Worm (Caenorhabditis elegans): ENCODE results near the gene Y54G2A.50.

The Y54G2A.50 gene

DNA sequence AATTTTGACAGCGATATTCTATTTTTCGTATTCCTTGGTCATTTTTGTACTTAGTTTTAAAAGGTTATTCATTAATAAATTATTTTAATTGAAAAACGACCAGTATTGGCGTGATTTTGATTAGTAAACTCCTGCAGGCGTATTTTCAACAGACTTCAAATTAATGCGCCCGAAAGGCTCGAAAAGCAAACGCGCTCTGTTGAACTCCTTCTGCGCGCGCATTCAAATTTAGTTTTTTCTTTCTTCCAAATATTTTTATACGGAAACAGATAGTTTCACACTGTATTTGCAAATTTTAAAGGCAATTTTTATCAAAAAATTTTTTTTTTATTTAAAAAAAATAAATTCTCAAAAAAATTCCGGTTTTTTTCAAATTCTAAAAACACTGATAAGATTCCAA is 1.8 kb upstream of the Y54G2A.50 start:
- TF ChIP-seq dpl-1 (GFP tag; optimal IDR thresholded peaks at IDR 0.05) (peak; percentile 43 to 77 (median 56)), lin-35 (GFP tag; optimal IDR thresholded peaks at IDR 0.05) (peak; percentile 54 to 83), nhr-84 (tag; optimal IDR thresholded peaks at IDR 0.05) (no peak), efl-1 (optimal IDR thresholded peaks at IDR 0.05) (peak in 1 of 2 experiments; percentile 88), efl-1 (GFP tag; optimal IDR thresholded peaks at IDR 0.05 in 1 of 2) (peak; percentile 80 to 96)

DNA sequence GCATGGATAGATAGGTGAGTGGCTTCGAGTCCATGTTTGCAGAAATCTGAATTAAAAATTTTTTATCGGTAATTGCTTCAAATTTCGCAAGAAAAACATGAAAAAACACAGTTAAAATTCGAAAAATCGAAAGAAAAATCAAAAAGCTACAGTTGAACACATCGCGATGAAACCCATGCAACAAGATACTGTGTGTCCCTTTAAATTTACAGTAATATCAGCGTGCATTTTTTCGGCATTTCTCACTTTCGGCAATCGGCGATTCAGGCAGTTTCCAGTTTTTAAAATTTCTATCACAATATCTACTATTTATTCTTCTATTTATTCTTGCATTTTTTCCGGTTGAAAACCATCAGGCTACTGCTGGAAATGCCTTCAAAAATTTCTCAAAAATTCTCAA is 4.4 kb downstream of the Y54G2A.50 start, which contains the start of gene fbxc-45:
TSS of gene fbxc-45 (minus strand) at position 48 of the 400 bp plus-strand sequence.
- TF ChIP-seq mef-2 (tag; optimal IDR thresholded peaks at IDR 0.05) (no peak), ceh-88 (GFP tag; IDR thresholded peaks at IDR 0.05) (no peak), jun-1 (tag; optimal IDR thresholded peaks at IDR 0.05) (no peak), xbp-1 (tag; optimal IDR thresholded peaks at IDR 0.05) (no peak), isw-1 (GFP tag; IDR thresholded peaks at IDR 0.05) (no peak), C34B4.2 (tag; optimal IDR thresholded peaks at IDR 0.05) (no peak)

- TF ChIP-seq ceh-63 (GFP tag; optimal IDR thresholded peaks at IDR 0.05) (no peak), nhr-28 (tag; optimal IDR thresholded peaks at IDR 0.05) (no peak), vab-15 (tag; optimal IDR thresholded peaks at IDR 0.05) (no peak), snpc-4 (tag; optimal IDR thresholded peaks at IDR 0.05) (no peak), aly-2 (tag; optimal IDR thresholded peaks at IDR 0.05) (no peak)
Measured at ce11 chrIV:2925591-2925990, 7.8 kb downstream of the Y54G2A.50 start, which contains the start of gene ubc-13. TSS of gene ubc-13 (minus strand) at chrIV:2925691.

- TF ChIP-seq mab-9 (GFP tag; IDR thresholded peaks at IDR 0.05) (no peak), zag-1 (tag; optimal IDR thresholded peaks at IDR 0.05) (no peak), dsc-1 (tag; optimal IDR thresholded peaks at IDR 0.05) (peak; percentile 79), lin-39 (tag; optimal IDR thresholded peaks at IDR 0.05) (peak; percentile 43), nhr-11 (tag; optimal IDR thresholded peaks at IDR 0.05) (no peak), C34B4.2 (tag; optimal IDR thresholded peaks at IDR 0.05) (no peak), nhr-47 (tag; optimal IDR thresholded peaks at IDR 0.05) (peak; percentile 89), efl-1 (optimal IDR thresholded peaks at IDR 0.05) (peak; percentile 76 to 84), efl-1 (GFP tag; optimal IDR thresholded peaks at IDR 0.05 in 1 of 2) (peak; percentile 79 to 97), fkh-8 (tag; optimal IDR thresholded peaks at IDR 0.05) (peak; percentile 77), egl-13 (tag; optimal IDR thresholded peaks at IDR 0.05) (no peak), blmp-1 (tag; optimal IDR thresholded peaks at IDR 0.05) (peak; percentile 68), Y116A8C.19 (tag; optimal IDR thresholded peaks at IDR 0.05; ENCODE audit: borderline replicate concordance) (no peak), pax-3 (tag; optimal IDR thresholded peaks at IDR 0.05) (peak; percentile 28), unc-86 (tag; optimal IDR thresholded peaks at IDR 0.05) (peak; percentile 61), fos-1 (tag; optimal IDR thresholded peaks at IDR 0.05) (peak; percentile 35), elt-2 (tag; optimal IDR thresholded peaks at IDR 0.05) (no peak), grh-1 (GFP tag; IDR thresholded peaks at IDR 0.05) (0 out of 2 replicates have a peak, but pooled peaks have one; percentile 46), C04F5.9 (tag; optimal IDR thresholded peaks at IDR 0.05) (no peak), lin-35 (GFP tag; optimal IDR thresholded peaks at IDR 0.05) (peak; percentile 79 to 84), mef-2 (tag; optimal IDR thresholded peaks at IDR 0.05) (no peak), mep-1 (tag; optimal IDR thresholded peaks at IDR 0.05) (peak; percentile 89), unc-62 (GFP tag; optimal IDR thresholded peaks at IDR 0.05) (no peak), F16B12.6 (tag; optimal IDR thresholded peaks at IDR 0.05) (peak; percentile 53), nhr-90 (tag; optimal IDR thresholded peaks at IDR 0.05; ENCODE audit: poor library complexity) (peak; percentile 71), nhr-71 (tag; optimal IDR thresholded peaks at IDR 0.05) (peak; percentile 84), aly-2 (tag; optimal IDR thresholded peaks at IDR 0.05) (peak; percentile 31), ama-1 (optimal IDR thresholded peaks at IDR 0.05) (no peak), nhr-28 (tag; optimal IDR thresholded peaks at IDR 0.05) (no peak), zip-4 (GFP tag; optimal IDR thresholded peaks at IDR 0.05) (no peak), unc-30 (tag; optimal IDR thresholded peaks at IDR 0.05) (no peak), fkh-10 (GFP tag; optimal IDR thresholded peaks at IDR 0.05) (peak; percentile 37), nhr-76 (tag; optimal IDR thresholded peaks at IDR 0.05) (no peak), jun-1 (tag; optimal IDR thresholded peaks at IDR 0.05) (peak; percentile 60), ets-5 (GFP tag; IDR thresholded peaks at IDR 0.05) (no peak), ceh-8 (GFP tag; optimal IDR thresholded peaks at IDR 0.05) (no peak), swsn-7 (tag; optimal IDR thresholded peaks at IDR 0.05) (peak; percentile 76), hpl-2 (GFP tag; optimal IDR thresholded peaks at IDR 0.05) (no peak), nhr-237 (tag; optimal IDR thresholded peaks at IDR 0.05) (no peak)
Measured at ce11 chrIV:2928409-2928808, 10.6 kb downstream of the Y54G2A.50 start, which contains the start of gene manf-1. TSS of gene manf-1 (minus strand) at chrIV:2928421.

All from whole organism, L1 larva.